Worm (Caenorhabditis elegans): Measurements from ENCODE around the gene eat-20.

DNA sequence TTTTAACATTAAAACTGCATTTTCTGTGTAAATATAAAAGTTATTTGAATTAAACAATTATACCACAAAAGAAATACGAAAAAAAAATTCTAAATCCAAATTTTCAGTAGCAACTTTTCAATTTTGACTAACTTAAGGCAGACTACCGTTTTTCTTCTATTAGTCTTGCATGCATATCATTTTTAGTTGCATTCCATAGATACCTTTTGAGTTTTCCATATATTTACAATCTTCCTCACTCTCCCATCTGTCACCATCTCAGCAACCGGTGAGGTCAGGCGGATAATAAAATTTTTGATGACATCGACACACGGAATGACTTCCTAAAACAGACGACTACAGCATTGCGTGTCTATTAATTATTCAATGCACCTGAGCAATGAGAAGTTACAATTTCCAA is 31.1 kb upstream of the eat-20 start, which contains the start of gene gcy-36:
- TF ChIP-seq ztf-4 (tag; optimal IDR thresholded peaks at IDR 0.05) (no peak), nhr-28 (tag; optimal IDR thresholded peaks at IDR 0.05) (no peak), fkh-10 (GFP tag; optimal IDR thresholded peaks at IDR 0.05) (no peak), nhr-237 (tag; optimal IDR thresholded peaks at IDR 0.05) (no peak)

Measured in whole organism, L3 larva.